Worm (Caenorhabditis elegans): ENCODE data around the gene pro-1.

Gene pro-1

ce11 chrII:10523031-10523430 lies 18.8 kb downstream of the pro-1 start:
- no peak for TF ChIP-seq ztf-29 (GFP tag; IDR thresholded peaks at IDR 0.05)
- TF ChIP-seq cog-1 (tag; optimal IDR thresholded peaks at IDR 0.05) = no peak
- TF ChIP-seq ref-1 (GFP tag; conservative IDR thresholded peaks at IDR 0.05) = no peak
- TF ChIP-seq tab-1 (GFP tag; IDR thresholded peaks at IDR 0.05) = no peak
- TF ChIP-seq T22C8.4 (GFP tag; IDR thresholded peaks at IDR 0.05) = no peak
- no peak for TF ChIP-seq med-1 (GFP tag; optimal IDR thresholded peaks at IDR 0.05; ENCODE audit: insufficient read depth)
- no peak for TF ChIP-seq flt-1 (GFP tag; IDR thresholded peaks at IDR 0.05)
- TF ChIP-seq klf-2 (GFP tag; conservative IDR thresholded peaks at IDR 0.05) = no peak
- no peak for TF ChIP-seq ztf-23 (GFP tag; IDR thresholded peaks at IDR 0.05)

ce11 chrII:10519863-10520262 lies 21.9 kb downstream of the pro-1 start:
- TF ChIP-seq tab-1 (GFP tag; IDR thresholded peaks at IDR 0.05) (no peak), med-1 (GFP tag; optimal IDR thresholded peaks at IDR 0.05; ENCODE audit: insufficient read depth) (no peak), T22C8.4 (GFP tag; IDR thresholded peaks at IDR 0.05) (no peak), klf-2 (GFP tag; conservative IDR thresholded peaks at IDR 0.05) (no peak), cog-1 (tag; optimal IDR thresholded peaks at IDR 0.05) (no peak), ztf-29 (GFP tag; IDR thresholded peaks at IDR 0.05) (no peak), flt-1 (GFP tag; IDR thresholded peaks at IDR 0.05) (no peak), ref-1 (GFP tag; conservative IDR thresholded peaks at IDR 0.05) (no peak), ztf-23 (GFP tag; IDR thresholded peaks at IDR 0.05) (no peak)

ce11 chrII:10519017-10519416 lies 22.8 kb downstream of the pro-1 start, which contains the start of gene F59B10.4:
F59B10.4 (minus strand) TSS chrII:10519117.
- no peak for TF ChIP-seq klf-2 (GFP tag; conservative IDR thresholded peaks at IDR 0.05)
- no peak for TF ChIP-seq T22C8.4 (GFP tag; IDR thresholded peaks at IDR 0.05)
- TF ChIP-seq cog-1 (tag; optimal IDR thresholded peaks at IDR 0.05) = no peak
- TF ChIP-seq tab-1 (GFP tag; IDR thresholded peaks at IDR 0.05) = no peak
- TF ChIP-seq ref-1 (GFP tag; conservative IDR thresholded peaks at IDR 0.05) = no peak
- TF ChIP-seq flt-1 (GFP tag; IDR thresholded peaks at IDR 0.05) = no peak
- no peak for TF ChIP-seq ztf-23 (GFP tag; IDR thresholded peaks at IDR 0.05)
- no peak for TF ChIP-seq med-1 (GFP tag; optimal IDR thresholded peaks at IDR 0.05; ENCODE audit: insufficient read depth)

DNA sequence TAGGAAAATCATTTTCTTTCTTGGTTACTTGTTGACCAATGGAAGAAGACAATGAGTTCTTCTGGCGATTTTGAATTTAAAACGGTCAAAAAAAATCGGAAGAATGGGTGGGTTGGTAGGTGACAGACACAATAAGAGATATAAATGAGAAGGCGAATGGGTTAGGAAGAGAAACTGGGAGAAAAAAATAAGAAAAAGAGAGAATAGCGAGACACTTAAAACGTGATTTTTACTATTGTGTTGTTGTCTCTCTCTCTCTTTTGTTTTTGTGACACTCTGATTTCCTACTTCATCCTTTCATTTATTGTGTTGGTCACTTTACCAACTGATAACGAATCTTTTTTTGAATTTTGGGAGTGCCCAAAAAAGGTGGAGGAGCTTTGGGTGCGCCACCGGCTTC lies 25.4 kb downstream of the pro-1 start:
- TF ChIP-seq ztf-23 (GFP tag; IDR thresholded peaks at IDR 0.05) = no peak

- no peak for TF ChIP-seq tab-1 (GFP tag; IDR thresholded peaks at IDR 0.05)
- no peak for TF ChIP-seq flt-1 (GFP tag; IDR thresholded peaks at IDR 0.05)
Measured at ce11 chrII:10515422-10515821, 26.4 kb downstream of the pro-1 start.

DNA sequence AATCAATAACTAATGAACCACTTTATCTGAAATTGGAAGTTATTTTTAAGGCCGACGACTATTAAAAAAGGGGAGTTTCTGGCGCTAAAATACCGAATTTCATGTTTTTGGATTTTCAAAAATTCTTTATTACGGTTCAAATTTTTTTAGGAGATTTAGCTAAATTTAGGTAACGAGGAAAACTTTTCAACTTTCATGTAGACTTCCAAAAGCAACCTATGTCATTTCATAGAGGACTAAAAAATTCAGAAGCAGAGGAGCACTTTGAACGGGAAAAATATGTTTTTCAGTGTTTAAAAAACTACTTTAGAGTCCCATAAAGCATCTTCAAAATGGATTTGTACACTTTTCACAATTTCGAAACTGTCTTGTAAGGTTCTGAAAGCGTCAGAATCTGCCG lies 28.4 kb downstream of the pro-1 start:
- no peak for TF ChIP-seq ref-1 (GFP tag; conservative IDR thresholded peaks at IDR 0.05)
- no peak for TF ChIP-seq med-1 (GFP tag; optimal IDR thresholded peaks at IDR 0.05; ENCODE audit: insufficient read depth)
- TF ChIP-seq T22C8.4 (GFP tag; IDR thresholded peaks at IDR 0.05) = no peak
- TF ChIP-seq flt-1 (GFP tag; IDR thresholded peaks at IDR 0.05) = no peak
- TF ChIP-seq klf-2 (GFP tag; conservative IDR thresholded peaks at IDR 0.05) = no peak
- TF ChIP-seq ztf-23 (GFP tag; IDR thresholded peaks at IDR 0.05) = no peak
- TF ChIP-seq tab-1 (GFP tag; IDR thresholded peaks at IDR 0.05) = no peak
- TF ChIP-seq ztf-29 (GFP tag; IDR thresholded peaks at IDR 0.05) = no peak
- TF ChIP-seq cog-1 (tag; optimal IDR thresholded peaks at IDR 0.05) = no peak

DNA sequence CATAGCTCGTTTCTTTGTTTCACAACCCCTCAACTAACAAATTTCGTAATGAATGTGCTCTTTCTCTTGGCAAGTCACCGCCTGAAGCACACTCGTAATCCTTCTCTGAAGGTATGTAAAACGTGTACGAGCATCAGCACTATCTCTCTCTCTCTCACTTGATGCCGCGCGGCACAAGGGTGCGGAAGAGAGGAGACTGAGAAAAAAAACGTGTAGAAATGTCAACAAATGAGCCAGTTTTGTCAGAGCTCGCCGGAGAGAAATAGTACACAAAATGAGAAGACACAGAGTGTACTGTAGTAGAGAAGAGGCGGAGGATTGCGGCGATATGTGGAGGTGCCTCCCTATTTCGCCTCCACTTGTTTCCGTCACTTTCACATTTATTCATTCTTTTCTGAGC lies 31.6 kb downstream of the pro-1 start, which contains the start of gene F59B10.3:
Gene F59B10.3, plus strand, starts transcription at position 301 of the 400 bp plus-strand sequence.
- no peak for TF ChIP-seq flt-1 (GFP tag; IDR thresholded peaks at IDR 0.05)
- TF ChIP-seq cog-1 (tag; optimal IDR thresholded peaks at IDR 0.05) = no peak
- no peak for TF ChIP-seq med-1 (GFP tag; optimal IDR thresholded peaks at IDR 0.05; ENCODE audit: insufficient read depth)
- no peak for TF ChIP-seq klf-2 (GFP tag; conservative IDR thresholded peaks at IDR 0.05)
- TF ChIP-seq T22C8.4 (GFP tag; IDR thresholded peaks at IDR 0.05) = no peak
- no peak for TF ChIP-seq tab-1 (GFP tag; IDR thresholded peaks at IDR 0.05)
- TF ChIP-seq ref-1 (GFP tag; conservative IDR thresholded peaks at IDR 0.05) = no peak
- no peak for TF ChIP-seq ztf-29 (GFP tag; IDR thresholded peaks at IDR 0.05)
- TF ChIP-seq ztf-23 (GFP tag; IDR thresholded peaks at IDR 0.05) = no peak

DNA sequence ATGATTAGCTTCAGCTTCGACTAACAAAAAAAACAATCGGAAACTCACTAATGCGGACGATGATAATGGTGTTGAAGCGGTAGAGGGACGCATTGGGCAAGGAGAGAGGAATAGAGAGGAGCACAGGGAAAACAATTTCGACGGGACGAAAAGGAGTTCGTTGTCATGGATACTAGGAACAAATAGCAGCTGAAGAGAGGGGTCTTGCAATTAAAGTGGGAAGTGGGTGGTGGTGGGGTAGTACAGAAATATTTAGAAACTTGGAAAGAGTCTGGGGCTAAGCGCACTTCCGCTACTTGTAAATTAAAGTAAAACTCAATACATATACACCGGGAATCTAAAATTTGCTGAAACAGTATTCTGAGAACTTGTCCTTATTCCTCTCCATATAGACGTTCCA lies 32.0 kb downstream of the pro-1 start, which contains the start of gene F59B10.2:
Gene F59B10.2, minus strand, starts transcription at position 101 of the 400 bp plus-strand sequence.
- TF ChIP-seq cog-1 (tag; optimal IDR thresholded peaks at IDR 0.05) (no peak), tab-1 (GFP tag; IDR thresholded peaks at IDR 0.05) (no peak), klf-2 (GFP tag; conservative IDR thresholded peaks at IDR 0.05) (no peak), ref-1 (GFP tag; conservative IDR thresholded peaks at IDR 0.05) (no peak), T22C8.4 (GFP tag; IDR thresholded peaks at IDR 0.05) (no peak), flt-1 (GFP tag; IDR thresholded peaks at IDR 0.05) (no peak), ztf-23 (GFP tag; IDR thresholded peaks at IDR 0.05) (no peak), ztf-29 (GFP tag; IDR thresholded peaks at IDR 0.05) (no peak), med-1 (GFP tag; optimal IDR thresholded peaks at IDR 0.05; ENCODE audit: insufficient read depth) (no peak)

ce11 chrII:10507906-10508305 lies 33.9 kb downstream of the pro-1 start:
- TF ChIP-seq T22C8.4 (GFP tag; IDR thresholded peaks at IDR 0.05) (no peak), flt-1 (GFP tag; IDR thresholded peaks at IDR 0.05) (no peak), tab-1 (GFP tag; IDR thresholded peaks at IDR 0.05) (no peak), ztf-29 (GFP tag; IDR thresholded peaks at IDR 0.05) (no peak), cog-1 (tag; optimal IDR thresholded peaks at IDR 0.05) (no peak), ref-1 (GFP tag; conservative IDR thresholded peaks at IDR 0.05) (no peak), ztf-23 (GFP tag; IDR thresholded peaks at IDR 0.05) (no peak)

- no peak for TF ChIP-seq ztf-29 (GFP tag; IDR thresholded peaks at IDR 0.05)
- TF ChIP-seq flt-1 (GFP tag; IDR thresholded peaks at IDR 0.05) = no peak
- TF ChIP-seq ztf-23 (GFP tag; IDR thresholded peaks at IDR 0.05) = no peak
- TF ChIP-seq T22C8.4 (GFP tag; IDR thresholded peaks at IDR 0.05) = no peak
- TF ChIP-seq med-1 (GFP tag; optimal IDR thresholded peaks at IDR 0.05; ENCODE audit: insufficient read depth) = no peak
- TF ChIP-seq tab-1 (GFP tag; IDR thresholded peaks at IDR 0.05) = no peak
- no peak for TF ChIP-seq ref-1 (GFP tag; conservative IDR thresholded peaks at IDR 0.05)
- TF ChIP-seq cog-1 (tag; optimal IDR thresholded peaks at IDR 0.05) = no peak
- no peak for TF ChIP-seq klf-2 (GFP tag; conservative IDR thresholded peaks at IDR 0.05)
Measured at ce11 chrII:10505949-10506348, 35.8 kb downstream of the pro-1 start.

Measured in whole organism, midembryonic.